Worm (Caenorhabditis elegans) whole organism, early embryonic: Measurements from ENCODE around the gene nphp-4.

ENCODE experiments used
- F13C5.2 ChIP-seq: sonication (generic microtip); optimal IDR thresholded peaks from 2 replicates; lab custom pipeline; 2017; ENCODE audit warnings: mild to moderate bottlenecking, missing genetic modification characterization, inconsistent platforms, missing compliant biosample characterization
- aly-1 ChIP-seq: sonication (generic microtip); optimal IDR thresholded peaks from 2 replicates; lab custom pipeline; 2016; ENCODE audit warnings: missing genetic modification characterization, missing compliant biosample characterization
- ama-1 ChIP-seq: fragments of 150-350 bp; optimal IDR thresholded peaks from 2 replicates; lab custom pipeline; 2014
- ceh-13 ChIP-seq: fragments of 200-800 bp; sonication (Bioruptor generic); optimal IDR thresholded peaks from 2 replicates; lab custom pipeline; 2018; ENCODE audit warnings: mild to moderate bottlenecking, missing genetic modification characterization, missing compliant biosample characterization
- ceh-36 ChIP-seq: sonication (generic microtip); optimal IDR thresholded peaks from 2 replicates; lab custom pipeline; 2016; ENCODE audit warnings: missing genetic modification characterization, inconsistent platforms, missing compliant biosample characterization
- ets-7 ChIP-seq: sonication (generic microtip); optimal IDR thresholded peaks from 2 replicates; lab custom pipeline; 2016; ENCODE audit warnings: missing genotype, missing genetic modification characterization, missing compliant biosample characterization
- flt-1 ChIP-seq: fragments of 200-800 bp; sonication (Bioruptor generic); IDR thresholded peaks from 2 replicates; pipeline ENCODE4 v1.3.6; 2022; ENCODE audit warnings: missing genetic modification characterization, missing compliant biosample characterization
- hmbx-1 ChIP-seq: sonication (generic microtip); optimal IDR thresholded peaks from 2 replicates; lab custom pipeline; 2016; ENCODE audit warnings: mild to moderate bottlenecking, missing genetic modification characterization, missing compliant biosample characterization
- hmg-4 ChIP-seq: fragments of 200-800 bp; sonication (Bioruptor generic); optimal IDR thresholded peaks from 2 replicates; lab custom pipeline; 2018; ENCODE audit warnings: mild to moderate bottlenecking, missing genetic modification characterization, missing compliant biosample characterization
- hnd-1 ChIP-seq: sonication (generic microtip); optimal IDR thresholded peaks from 2 replicates; lab custom pipeline; 2016; ENCODE audit warnings: missing genetic modification characterization, missing compliant biosample characterization
- pes-1 ChIP-seq: fragments of 200-800 bp; sonication (Bioruptor generic); IDR thresholded peaks from 2 replicates; pipeline ENCODE4 v1.3.6; 2022; ENCODE audit warnings: missing genetic modification reagents, missing genetic modification characterization, missing compliant biosample characterization

ce11 chrV:11854905-11855304 is 11.4 kb upstream of the nphp-4 start:
- TF ChIP-seq aly-1 (tag; lab: Kevin White, UChicago): no peak
- no peak for TF ChIP-seq ceh-36 (tag; lab: Kevin White, UChicago)
- no peak for TF ChIP-seq ama-1 (lab: Kevin White, UChicago)
- TF ChIP-seq F13C5.2 (tag; lab: Kevin White, UChicago): no peak
- no peak for TF ChIP-seq ets-7 (tag; lab: Kevin White, UChicago)
- no peak for TF ChIP-seq flt-1
- no peak for TF ChIP-seq ceh-13
- no peak for TF ChIP-seq hnd-1 (tag; lab: Kevin White, UChicago)
- no peak for TF ChIP-seq hmg-4 (GFP tag; lab: Kevin White, UChicago)
- no peak for TF ChIP-seq pes-1 (GFP tag; lab: Robert Waterston, UW)
- TF ChIP-seq hmbx-1 (tag; lab: Kevin White, UChicago): no peak
